Worm (Caenorhabditis elegans) whole organism, midembryonic: Measurements from ENCODE around the gene srw-133.

Experiments used
- T22C8.4 ChIP-seq: fragments of 200-800 bp; sonication (Bioruptor generic); IDR thresholded peaks from 2 replicates; pipeline ENCODE4 v1.3.6; 2022; ENCODE audit warnings: missing genetic modification characterization, missing compliant biosample characterization
- cog-1 ChIP-seq: sonication (generic microtip); optimal IDR thresholded peaks from 2 replicates; lab custom pipeline; 2016; ENCODE audit warnings: missing genetic modification characterization, missing compliant biosample characterization
- flt-1 ChIP-seq: fragments of 200-800 bp; sonication (Bioruptor generic); IDR thresholded peaks from 2 replicates; pipeline ENCODE4 v1.3.6; 2022; ENCODE audit warnings: missing genetic modification characterization, missing compliant biosample characterization
- klf-2 ChIP-seq: fragments of 200-800 bp; sonication (Bioruptor generic); conservative IDR thresholded peaks from 2 replicates; pipeline ENCODE4 v1.3.6; 2022; ENCODE audit warnings: missing genetic modification reagents, missing genetic modification characterization, missing compliant biosample characterization
- med-1 ChIP-seq: sonication (generic microtip); optimal IDR thresholded peaks from 2 replicates; lab custom pipeline; 2017; ENCODE audit warnings: missing genetic modification characterization, mild to moderate bottlenecking, missing compliant biosample characterization, antibody characterized with exemption, missing genetic modification reagents; ENCODE audit not compliant: insufficient read depth
- ref-1 ChIP-seq: fragments of 200-800 bp; sonication (Bioruptor generic); conservative IDR thresholded peaks from 2 replicates; pipeline ENCODE4 v1.3.6; 2022; ENCODE audit warnings: missing genetic modification reagents, missing genetic modification characterization, missing compliant biosample characterization
- tab-1 ChIP-seq: fragments of 200-800 bp; sonication (Bioruptor generic); IDR thresholded peaks from 2 replicates; pipeline ENCODE4 v1.3.6; 2022; ENCODE audit warnings: missing genetic modification characterization, missing compliant biosample characterization
- ztf-23 ChIP-seq: fragments of 200-800 bp; sonication (Bioruptor generic); IDR thresholded peaks from 2 replicates; pipeline ENCODE4 v1.3.6; 2022; ENCODE audit warnings: missing genetic modification reagents, missing genetic modification characterization, missing compliant biosample characterization
- ztf-29 ChIP-seq: fragments of 200-800 bp; sonication (Bioruptor generic); IDR thresholded peaks from 2 replicates; pipeline ENCODE4 v1.3.6; 2022; ENCODE audit warnings: missing genetic modification reagents, missing genetic modification characterization, missing compliant biosample characterization

Gene srw-133

DNA sequence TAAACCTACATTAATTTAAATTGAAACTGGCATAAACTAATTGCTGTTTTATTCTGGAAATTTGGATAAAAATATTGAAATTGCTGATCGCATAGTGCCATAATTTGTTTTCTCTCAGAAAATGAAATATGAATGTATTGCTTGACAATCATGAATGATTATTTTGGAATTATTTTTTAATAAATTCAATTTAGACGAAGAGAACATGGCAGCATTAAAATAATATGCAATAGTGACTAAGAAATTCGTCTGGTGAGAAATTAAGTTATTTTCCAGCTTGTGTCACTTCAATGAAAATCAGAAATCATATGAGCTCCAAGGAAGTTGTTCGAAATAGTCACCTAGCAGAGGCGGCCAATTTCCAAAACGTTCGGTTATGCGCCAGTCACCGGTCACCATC lies at the start of gene srw-133:
Gene srw-133, minus strand, starts transcription at position 101 of the 400 bp plus-strand sequence.
- TF ChIP-seq flt-1 (GFP tag; lab: Robert Waterston, UW) = no peak
- TF ChIP-seq klf-2 = no peak
- no peak for TF ChIP-seq cog-1 (tag; lab: Kevin White, UChicago)
- TF ChIP-seq ztf-23 = no peak
- TF ChIP-seq med-1 (GFP tag; lab: Kevin White, UChicago) = no peak
- no peak for TF ChIP-seq T22C8.4 (GFP tag; lab: Robert Waterston, UW)

DNA sequence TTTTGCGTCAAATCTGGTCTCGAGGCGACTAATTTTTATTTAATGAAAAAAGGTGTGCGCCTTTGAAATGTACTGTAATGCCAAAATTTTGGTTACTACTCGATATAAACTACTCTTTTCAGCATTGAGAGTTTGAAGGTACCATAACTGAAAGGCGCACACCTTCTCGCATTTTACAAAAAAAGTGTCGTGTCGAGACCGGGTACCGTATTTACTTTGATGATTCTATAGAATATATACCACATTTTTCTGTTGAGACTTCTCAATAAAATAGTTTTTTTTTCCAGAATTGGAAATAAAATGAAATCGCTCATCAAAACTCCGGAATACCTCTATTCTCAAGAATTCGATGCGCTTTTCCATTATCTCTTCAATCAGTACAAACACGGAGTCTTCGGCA lies 48.4 kb upstream of the srw-133 start, which contains the start of gene Y45G5AM.4:
Gene Y45G5AM.4, plus strand, starts transcription at position 301 of the 400 bp plus-strand sequence.
- TF ChIP-seq flt-1 (GFP tag; lab: Robert Waterston, UW) (no peak), ztf-23 (no peak), klf-2 (no peak), cog-1 (tag; lab: Kevin White, UChicago) (no peak), ztf-29 (GFP tag; lab: Robert Waterston, UW) (no peak), med-1 (GFP tag; lab: Kevin White, UChicago) (no peak), ref-1 (GFP tag; lab: Robert Waterston, UW) (no peak), T22C8.4 (GFP tag; lab: Robert Waterston, UW) (no peak), tab-1 (GFP tag; lab: Robert Waterston, UW) (no peak)

DNA sequence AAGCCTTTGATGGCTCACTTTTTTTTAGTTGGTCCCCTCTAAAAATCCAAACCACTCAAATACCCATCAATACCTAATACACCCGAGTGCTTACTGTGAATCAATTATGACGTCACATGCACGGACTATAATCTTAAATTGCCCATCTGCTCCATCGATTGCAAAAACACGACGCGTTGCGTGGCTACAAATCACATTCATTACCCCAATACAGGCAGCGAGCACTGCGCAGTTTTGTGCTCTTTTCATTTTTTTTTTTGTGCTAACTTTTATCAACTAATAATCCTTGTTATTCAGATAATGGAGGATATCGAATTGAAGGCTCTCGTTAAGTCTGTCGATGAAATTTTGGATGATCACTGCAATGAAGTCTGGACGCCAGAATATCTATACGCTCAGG lies 45.6 kb upstream of the srw-133 start, which contains the start of gene Y45G5AM.5:
Gene Y45G5AM.5, plus strand, starts transcription at position 301 of the 400 bp plus-strand sequence.
- TF ChIP-seq tab-1 (GFP tag; lab: Robert Waterston, UW) (no peak), cog-1 (tag; lab: Kevin White, UChicago) (no peak), ztf-23 (no peak), ztf-29 (GFP tag; lab: Robert Waterston, UW) (no peak)

DNA sequence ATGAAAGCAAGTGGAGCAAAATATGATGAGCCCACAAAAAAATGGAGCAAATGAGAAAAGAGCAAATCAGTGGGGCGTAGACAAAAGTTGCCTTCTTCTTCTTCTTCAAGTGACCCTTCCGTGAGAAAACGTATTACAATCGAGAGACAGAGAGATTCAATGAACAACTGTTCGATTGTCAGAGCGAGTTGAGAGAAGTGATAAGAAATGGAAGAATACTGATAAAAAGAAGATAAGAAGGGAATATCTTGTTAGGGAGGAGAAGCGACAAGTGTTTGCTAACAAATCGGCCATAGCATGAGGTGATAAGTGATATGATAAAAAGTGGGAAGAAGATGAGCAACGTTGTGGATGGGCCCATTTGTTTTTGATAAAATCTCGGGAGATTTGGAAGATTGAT lies 42.8 kb upstream of the srw-133 start:
- TF ChIP-seq tab-1 (GFP tag; lab: Robert Waterston, UW) = no peak

DNA sequence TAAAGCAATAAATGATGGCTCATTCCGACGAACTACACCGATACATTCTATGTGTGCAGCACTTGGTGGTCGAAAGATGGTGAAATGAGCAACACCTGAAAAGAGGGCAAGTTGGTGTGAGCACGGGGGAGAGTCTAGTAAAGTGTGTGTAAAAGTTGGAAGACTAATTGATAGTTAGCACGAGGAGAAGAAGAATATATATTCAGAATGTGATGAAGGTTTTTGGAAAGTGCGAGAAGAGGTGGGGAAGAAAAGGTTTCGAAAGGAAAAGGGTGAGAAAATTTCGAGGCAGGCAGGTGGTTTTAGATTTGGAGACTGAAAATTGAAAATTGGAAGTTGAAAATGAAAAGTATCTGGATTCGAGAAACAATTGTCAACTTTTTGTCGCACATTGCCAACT lies 37.7 kb upstream of the srw-133 start, which contains the start of gene Y45G5AM.6:
Gene Y45G5AM.6, minus strand, starts transcription at position 101 of the 400 bp plus-strand sequence.
- no peak for TF ChIP-seq cog-1 (tag; lab: Kevin White, UChicago)
- no peak for TF ChIP-seq ztf-29 (GFP tag; lab: Robert Waterston, UW)
- TF ChIP-seq ztf-23 = no peak
- TF ChIP-seq T22C8.4 (GFP tag; lab: Robert Waterston, UW) = no peak
- no peak for TF ChIP-seq tab-1 (GFP tag; lab: Robert Waterston, UW)
- TF ChIP-seq med-1 (GFP tag; lab: Kevin White, UChicago) = no peak
- TF ChIP-seq flt-1 (GFP tag; lab: Robert Waterston, UW) = no peak
- TF ChIP-seq ref-1 (GFP tag; lab: Robert Waterston, UW) = no peak

DNA sequence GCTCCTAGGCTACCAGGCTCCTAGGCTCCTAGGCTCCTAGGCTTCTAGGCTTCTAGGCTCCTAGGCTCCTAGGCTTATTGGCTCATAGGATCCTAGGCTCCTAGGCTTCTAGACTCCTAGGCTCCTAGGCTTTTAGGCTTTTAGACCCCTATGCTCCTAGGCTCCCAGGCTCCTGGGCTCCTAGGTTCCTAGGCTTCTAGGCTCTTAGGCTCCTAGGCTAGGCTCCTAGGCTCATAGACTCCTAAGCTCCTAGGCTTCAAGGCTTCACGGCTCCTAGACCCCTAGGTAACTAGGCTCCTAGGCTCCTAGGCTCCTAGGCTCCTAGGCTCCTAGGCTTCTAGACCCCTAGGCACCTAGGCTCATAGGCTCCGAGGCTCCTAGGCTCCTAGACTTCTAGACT lies 36.9 kb upstream of the srw-133 start:
- TF ChIP-seq tab-1 (GFP tag; lab: Robert Waterston, UW) (peak; percentile 47; the same call in 1 of the 2 replicates), flt-1 (GFP tag; lab: Robert Waterston, UW) (peak; percentile 48; the same call in 1 of the 2 replicates), T22C8.4 (GFP tag; lab: Robert Waterston, UW) (no peak), cog-1 (tag; lab: Kevin White, UChicago) (no peak)

DNA sequence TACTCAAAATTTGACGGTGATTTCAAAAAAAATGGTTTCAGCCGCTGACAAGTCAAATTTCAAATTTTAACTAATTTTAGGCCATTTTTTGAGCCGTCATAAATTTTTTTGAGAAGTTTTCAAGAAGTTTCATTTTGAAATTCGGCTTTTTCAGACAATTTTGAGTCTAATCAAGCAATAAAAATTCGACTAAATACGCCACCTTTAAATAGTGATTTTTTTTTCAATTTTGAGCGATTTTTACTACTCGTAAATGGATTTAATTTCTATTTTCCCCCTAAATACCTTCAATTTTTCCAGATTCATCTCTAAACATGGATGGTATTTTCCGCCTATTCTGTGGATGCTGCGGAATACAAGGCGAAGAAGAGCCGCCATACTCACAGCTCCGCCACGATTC lies 29.7 kb upstream of the srw-133 start, which contains the start of gene Y45G5AL.1:
Gene Y45G5AL.1, plus strand, starts transcription at position 301 of the 400 bp plus-strand sequence.
- TF ChIP-seq med-1 (GFP tag; lab: Kevin White, UChicago) (no peak), klf-2 (no peak), cog-1 (tag; lab: Kevin White, UChicago) (no peak), tab-1 (GFP tag; lab: Robert Waterston, UW) (no peak)

DNA sequence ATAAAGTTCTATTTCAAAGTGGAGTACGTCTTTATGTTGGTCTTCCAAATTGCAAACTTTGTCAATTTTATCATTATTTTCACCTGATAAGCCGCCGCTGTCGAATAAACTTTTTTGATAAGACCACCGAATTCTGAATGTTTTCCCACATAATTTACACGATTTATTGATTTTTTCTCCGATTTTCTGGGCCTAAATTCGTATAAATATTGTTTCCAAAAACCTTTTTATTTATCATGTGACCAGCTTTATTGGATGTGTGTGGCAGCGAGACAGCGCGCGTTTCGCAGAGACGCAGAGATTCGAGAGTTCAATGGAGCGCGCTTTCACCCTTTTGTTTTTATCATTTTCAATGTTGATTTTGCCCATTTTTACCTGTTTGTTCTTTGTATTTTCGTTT lies 28.5 kb upstream of the srw-133 start:
- no peak for TF ChIP-seq flt-1 (GFP tag; lab: Robert Waterston, UW)
- TF ChIP-seq T22C8.4 (GFP tag; lab: Robert Waterston, UW) = no peak
- TF ChIP-seq ref-1 (GFP tag; lab: Robert Waterston, UW) = no peak
- no peak for TF ChIP-seq med-1 (GFP tag; lab: Kevin White, UChicago)
- no peak for TF ChIP-seq klf-2
- TF ChIP-seq cog-1 (tag; lab: Kevin White, UChicago) = no peak
- TF ChIP-seq ztf-29 (GFP tag; lab: Robert Waterston, UW) = no peak
- TF ChIP-seq tab-1 (GFP tag; lab: Robert Waterston, UW) = no peak

DNA sequence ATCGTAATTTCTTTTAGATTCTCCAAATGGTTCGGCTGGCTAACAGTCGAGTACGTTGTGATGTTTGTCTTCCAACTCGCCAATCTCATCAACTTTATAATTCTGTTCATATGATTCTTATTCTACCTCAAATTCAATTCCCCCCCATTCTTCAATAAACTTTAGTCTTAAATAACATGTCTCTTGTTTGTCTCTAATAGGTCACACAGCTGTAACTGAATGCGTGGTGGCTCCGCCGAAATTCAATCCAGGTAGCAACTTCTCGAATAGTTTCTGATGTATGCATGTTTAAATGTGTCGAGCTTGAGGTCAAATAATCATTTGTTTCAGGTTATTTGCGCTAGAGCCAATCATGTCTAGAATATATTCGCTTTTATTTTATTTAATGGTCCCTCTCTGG lies 24.2 kb upstream of the srw-133 start, which contains the start of gene lgc-29:
Gene lgc-29, plus strand, starts transcription at position 301 of the 400 bp plus-strand sequence.
- no peak for TF ChIP-seq cog-1 (tag; lab: Kevin White, UChicago)

DNA sequence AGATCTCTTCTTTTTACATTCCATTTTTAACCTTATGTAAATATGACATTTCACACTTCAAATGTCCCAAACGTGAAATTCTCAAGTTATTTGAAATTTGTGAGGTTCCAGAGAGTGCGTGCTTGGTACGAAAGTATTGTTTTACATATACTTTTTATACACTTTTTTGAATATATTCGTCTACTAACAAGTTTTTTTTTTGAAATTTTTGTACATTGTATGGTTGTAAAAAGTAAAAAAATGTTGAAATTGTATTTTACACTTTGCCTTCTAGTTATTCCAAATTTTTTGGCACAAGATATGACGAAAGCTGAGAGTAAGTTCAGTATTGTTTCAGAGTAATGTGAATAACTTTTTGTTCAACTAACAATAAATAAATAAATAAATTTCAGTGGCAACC lies 20.2 kb upstream of the srw-133 start, which contains the start of gene lgc-1:
Gene lgc-1, plus strand, starts transcription at position 301 of the 400 bp plus-strand sequence.
- TF ChIP-seq flt-1 (GFP tag; lab: Robert Waterston, UW) (no peak), cog-1 (tag; lab: Kevin White, UChicago) (no peak), tab-1 (GFP tag; lab: Robert Waterston, UW) (no peak), T22C8.4 (GFP tag; lab: Robert Waterston, UW) (no peak), klf-2 (no peak), ztf-23 (no peak), ref-1 (GFP tag; lab: Robert Waterston, UW) (no peak), med-1 (GFP tag; lab: Kevin White, UChicago) (no peak), ztf-29 (GFP tag; lab: Robert Waterston, UW) (no peak)
